Fruit fly (Drosophila melanogaster) whole organism, pupa: ENCODE results near the gene Inx7.

Source experiments
- CG12605 ChIP-seq: fragments of 200-800 bp; sonication (Bioruptor generic); IDR thresholded peaks from 2 replicates; pipeline ENCODE4 v1.3.6; 2022; ENCODE audit warnings: missing biosample characterization, missing genetic modification characterization
- CG13204 ChIP-seq: fragments of 200-800 bp; sonication (Bioruptor generic); optimal IDR thresholded peaks from 2 replicates; lab custom pipeline; 2018; ENCODE audit warnings: missing biosample characterization, mild to moderate bottlenecking, missing genetic modification characterization, moderate library complexity
- EcR ChIP-seq: fragments of 200-800 bp; sonication (Bioruptor generic); optimal IDR thresholded peaks from 3 replicates; lab custom pipeline; 2019; ENCODE audit warnings: missing biosample characterization, missing genetic modification characterization, mild to moderate bottlenecking, moderate library complexity, missing genetic modification reagents

dm6 chrX:7000444-7001134, 7.2 kb upstream of the Inx7 start:
- TF ChIP-seq CG13204 (GFP tag; lab: Kevin White, UChicago) (no peak), CG12605 (GFP tag; lab: Robert Waterston, UW) (no peak), EcR (GFP tag; lab: Kevin White, UChicago) (peak; percentile 33)
